Worm (Caenorhabditis elegans): ENCODE measurements around the gene srx-86.

ce11 chrV:11534495-11535189 lies 28.1 kb upstream of the srx-86 start:
- TF ChIP-seq cog-1 (tag; optimal IDR thresholded peaks at IDR 0.05): no peak
- TF ChIP-seq ztf-23 (GFP tag; IDR thresholded peaks at IDR 0.05): no peak
- TF ChIP-seq flt-1 (GFP tag; IDR thresholded peaks at IDR 0.05): no peak
- TF ChIP-seq klf-2 (GFP tag; conservative IDR thresholded peaks at IDR 0.05): no peak
- TF ChIP-seq ztf-29 (GFP tag; IDR thresholded peaks at IDR 0.05): no peak
- no peak for TF ChIP-seq tab-1 (GFP tag; IDR thresholded peaks at IDR 0.05)

Measured in whole organism, midembryonic.